Worm (Caenorhabditis elegans) whole organism, early embryonic: ENCODE measurements around the gene col-152.

Experiments
- F13C5.2 ChIP-seq: sonication (generic microtip); optimal IDR thresholded peaks from 2 replicates; lab custom pipeline; 2017; ENCODE audit warnings: mild to moderate bottlenecking, missing genetic modification characterization, inconsistent platforms, missing compliant biosample characterization
- ceh-36 ChIP-seq: sonication (generic microtip); optimal IDR thresholded peaks from 2 replicates; lab custom pipeline; 2016; ENCODE audit warnings: missing genetic modification characterization, inconsistent platforms, missing compliant biosample characterization
- hmg-4 ChIP-seq: fragments of 200-800 bp; sonication (Bioruptor generic); optimal IDR thresholded peaks from 2 replicates; lab custom pipeline; 2018; ENCODE audit warnings: mild to moderate bottlenecking, missing genetic modification characterization, missing compliant biosample characterization
- hnd-1 ChIP-seq: sonication (generic microtip); optimal IDR thresholded peaks from 2 replicates; lab custom pipeline; 2016; ENCODE audit warnings: missing genetic modification characterization, missing compliant biosample characterization
- tra-4 ChIP-seq: sonication (generic microtip); optimal IDR thresholded peaks from 2 replicates; lab custom pipeline; 2017; ENCODE audit warnings: missing genetic modification characterization, missing compliant biosample characterization

- no peak for TF ChIP-seq hnd-1 (tag; lab: Kevin White, UChicago)
- no peak for TF ChIP-seq tra-4
- no peak for TF ChIP-seq ceh-36 (tag; lab: Kevin White, UChicago)
- no peak for TF ChIP-seq F13C5.2 (tag; lab: Kevin White, UChicago)
- TF ChIP-seq hmg-4: no peak
Measured at ce11 chrV:10557676-10558075, 3.0 kb upstream of the col-152 start, which contains the start of gene best-14.
